Worm (Caenorhabditis elegans) whole organism, young adult: Measurements from ENCODE around the gene dyf-7.

Source experiments
- B0019.2 ChIP-seq: fragments of 200-800 bp; sonication (Bioruptor generic); conservative IDR thresholded peaks from 2 replicates; pipeline ENCODE4 v1.3.6; 2022; ENCODE audit warnings: missing genetic modification reagents, missing genetic modification characterization, missing compliant biosample characterization
- D2030.7 ChIP-seq: fragments of 200-800 bp; sonication (Bioruptor generic); IDR thresholded peaks from 2 replicates; pipeline ENCODE4 v1.3.6; 2022; ENCODE audit warnings: missing genetic modification reagents, missing genetic modification characterization, missing compliant biosample characterization
- F23B12.7 ChIP-seq: sonication (generic microtip); optimal IDR thresholded peaks from 2 replicates; lab custom pipeline; 2017; ENCODE audit warnings: missing genetic modification characterization, mild to moderate bottlenecking, missing compliant biosample characterization, antibody characterized with exemption, moderate library complexity; ENCODE audit not compliant: insufficient read depth
- F39B2.1 ChIP-seq: fragments of 200-800 bp; sonication (Bioruptor generic); IDR thresholded peaks from 2 replicates; pipeline ENCODE4 v1.3.6; 2022; ENCODE audit warnings: missing genetic modification reagents, missing genetic modification characterization, missing compliant biosample characterization
- F57A8.1 ChIP-seq: fragments of 200-800 bp; sonication (Bioruptor generic); optimal IDR thresholded peaks from 2 replicates; lab custom pipeline; 2018; ENCODE audit warnings: mild to moderate bottlenecking, missing genetic modification characterization, moderate library complexity, missing compliant biosample characterization
- K11D2.4 ChIP-seq: fragments of 200-800 bp; sonication (Bioruptor generic); IDR thresholded peaks from 2 replicates; pipeline ENCODE4 v1.3.6; 2022; ENCODE audit warnings: missing genetic modification reagents, missing genetic modification characterization, missing compliant biosample characterization
- Y53G8AR.9 ChIP-seq: fragments of 200-800 bp; sonication (Bioruptor generic); conservative IDR thresholded peaks from 2 replicates; pipeline ENCODE4 v1.3.6; 2022; ENCODE audit warnings: missing genetic modification reagents, missing genetic modification characterization, missing compliant biosample characterization
- Y67H2A.10 ChIP-seq: fragments of 200-800 bp; sonication (Bioruptor generic); conservative IDR thresholded peaks from 2 replicates; pipeline ENCODE4 v1.3.6; 2022; ENCODE audit warnings: missing genetic modification reagents, missing genetic modification characterization, missing compliant biosample characterization
- ama-1 ChIP-seq, 3 experiments: fragments of 150-350 bp in 1 of 3; sonication (generic microtip) in 2 of 3; optimal IDR thresholded peaks; 2 replicates each; lab custom pipeline; 2014 to 2018; ENCODE audit warnings: missing biosample characterization in 2 of 3, missing genetic modification characterization in 2 of 3, missing genetic modification reagents in 2 of 3
- aptf-2 ChIP-seq: fragments of 200-800 bp; sonication (Bioruptor generic); conservative IDR thresholded peaks from 2 replicates; pipeline ENCODE4 v1.3.6; 2022; ENCODE audit warnings: missing genetic modification reagents, missing genetic modification characterization, missing compliant biosample characterization
- aptf-3 ChIP-seq: fragments of 200-800 bp; sonication (Bioruptor generic); IDR thresholded peaks from 2 replicates; pipeline ENCODE4 v1.3.6; 2022; ENCODE audit warnings: missing genetic modification characterization, missing compliant biosample characterization
- attf-3 ChIP-seq: fragments of 200-800 bp; sonication (Bioruptor generic); conservative IDR thresholded peaks from 2 replicates; pipeline ENCODE4 v1.3.6; 2022; ENCODE audit warnings: missing genetic modification reagents, missing genetic modification characterization, missing compliant biosample characterization
- attf-5 ChIP-seq: fragments of 200-800 bp; sonication (Bioruptor generic); optimal IDR thresholded peaks from 2 replicates; lab custom pipeline; 2018; ENCODE audit warnings: mild to moderate bottlenecking, missing genetic modification characterization, missing compliant biosample characterization
- cebp-2 ChIP-seq: fragments of 200-800 bp; sonication (Bioruptor generic); IDR thresholded peaks from 2 replicates; pipeline ENCODE4 v1.3.6; 2022; ENCODE audit warnings: missing genetic modification characterization, missing compliant biosample characterization
- ceh-40 ChIP-seq: fragments of 200-800 bp; sonication (Bioruptor generic); IDR thresholded peaks from 2 replicates; pipeline ENCODE4 v1.3.6; 2022; ENCODE audit warnings: missing genetic modification characterization, missing compliant biosample characterization
- ceh-58 ChIP-seq: fragments of 200-800 bp; sonication (Bioruptor generic); IDR thresholded peaks from 2 replicates; pipeline ENCODE4 v1.3.6; 2022; ENCODE audit warnings: missing genetic modification characterization, missing compliant biosample characterization
- dpff-1 ChIP-seq: sonication (generic microtip); optimal IDR thresholded peaks from 2 replicates; lab custom pipeline; 2017; ENCODE audit warnings: mild to moderate bottlenecking, missing genetic modification characterization, missing compliant biosample characterization
- egl-18 ChIP-seq: fragments of 200-800 bp; sonication (Bioruptor generic); IDR thresholded peaks from 2 replicates; pipeline ENCODE4 v1.3.6; 2022; ENCODE audit warnings: missing genetic modification reagents, missing genetic modification characterization, missing compliant biosample characterization
- ets-4 ChIP-seq: fragments of 200-800 bp; sonication (Bioruptor generic); optimal IDR thresholded peaks from 2 replicates; lab custom pipeline; 2018; ENCODE audit warnings: mild to moderate bottlenecking, missing genetic modification characterization, missing compliant biosample characterization
- fkh-3 ChIP-seq: sonication (generic microtip); optimal IDR thresholded peaks from 2 replicates; lab custom pipeline; 2016; ENCODE audit warnings: mild to moderate bottlenecking, missing genetic modification characterization, missing compliant biosample characterization
- hmg-20 ChIP-seq: fragments of 200-800 bp; sonication (Bioruptor generic); IDR thresholded peaks from 2 replicates; pipeline ENCODE4 v1.3.6; 2022; ENCODE audit warnings: missing genetic modification reagents, missing genetic modification characterization, missing compliant biosample characterization
- hrde-1 ChIP-seq: sonication (generic microtip); optimal IDR thresholded peaks from 2 replicates; lab custom pipeline; 2016; ENCODE audit warnings: missing genetic modification characterization, mild to moderate bottlenecking, missing compliant biosample characterization, moderate library complexity, missing genotype, missing genetic modification reagents, borderline replicate concordance
- lin-26 ChIP-seq: fragments of 200-800 bp; sonication (Bioruptor generic); IDR thresholded peaks from 2 replicates; pipeline ENCODE4 v1.3.6; 2022; ENCODE audit warnings: missing genetic modification reagents, missing genetic modification characterization, missing compliant biosample characterization
- lin-40 ChIP-seq: sonication (generic microtip); optimal IDR thresholded peaks from 2 replicates; lab custom pipeline; 2016; ENCODE audit warnings: missing genetic modification characterization, mild to moderate bottlenecking, missing compliant biosample characterization, missing genotype, missing genetic modification reagents
- lir-1 ChIP-seq: fragments of 200-800 bp; sonication (Bioruptor generic); conservative IDR thresholded peaks from 2 replicates; pipeline ENCODE4 v1.3.6; 2022; ENCODE audit warnings: missing genetic modification reagents, missing genetic modification characterization, missing compliant biosample characterization
- lsl-1 ChIP-seq: fragments of 200-800 bp; sonication (Bioruptor generic); optimal IDR thresholded peaks from 2 replicates; lab custom pipeline; 2018; ENCODE audit warnings: mild to moderate bottlenecking, missing genetic modification characterization, moderate library complexity, missing compliant biosample characterization
- lsy-27 ChIP-seq: sonication (generic microtip); optimal IDR thresholded peaks from 2 replicates; lab custom pipeline; 2017; ENCODE audit warnings: missing genetic modification characterization, mild to moderate bottlenecking, missing compliant biosample characterization, antibody characterized with exemption, missing genotype, borderline replicate concordance; ENCODE audit not compliant: insufficient read depth
- mel-28 ChIP-seq: sonication (generic microtip); optimal IDR thresholded peaks from 2 replicates; lab custom pipeline; 2016; ENCODE audit warnings: borderline replicate concordance, mild to moderate bottlenecking, missing genetic modification characterization, missing compliant biosample characterization
- mxl-1 ChIP-seq: sonication (generic microtip); optimal IDR thresholded peaks from 2 replicates; lab custom pipeline; 2016; ENCODE audit warnings: missing genetic modification characterization, missing compliant biosample characterization
- nfyb-1 ChIP-seq: fragments of 200-800 bp; sonication (Bioruptor generic); IDR thresholded peaks from 2 replicates; pipeline ENCODE4 v1.3.6; 2022; ENCODE audit warnings: missing genetic modification reagents, missing genetic modification characterization, missing compliant biosample characterization
- nhr-120 ChIP-seq: fragments of 200-800 bp; sonication (Bioruptor generic); IDR thresholded peaks from 2 replicates; pipeline ENCODE4 v1.3.6; 2022; ENCODE audit warnings: missing genetic modification characterization, missing compliant biosample characterization
- nhr-80 ChIP-seq: sonication (generic microtip); optimal IDR thresholded peaks from 2 replicates; lab custom pipeline; 2016; ENCODE audit warnings: missing genetic modification characterization, missing compliant biosample characterization
- sea-2 ChIP-seq: fragments of 200-800 bp; sonication (Bioruptor generic); IDR thresholded peaks from 2 replicates; pipeline ENCODE4 v1.3.6; 2022; ENCODE audit warnings: missing genetic modification characterization, missing compliant biosample characterization
- snpc-1.3 ChIP-seq: sonication (generic microtip); optimal IDR thresholded peaks from 2 replicates; lab custom pipeline; 2017; ENCODE audit warnings: missing genetic modification characterization, mild to moderate bottlenecking, missing compliant biosample characterization, antibody characterized with exemption, moderate library complexity, missing genotype, missing genetic modification reagents; ENCODE audit not compliant: insufficient read depth
- snpc-4 ChIP-seq, 5 experiments: fragments of 150-350 bp in 1 of 5; sonication (generic microtip) in 4 of 5; optimal IDR thresholded peaks; 2 replicates each; lab custom pipeline; 2014 to 2018; ENCODE audit warnings: missing genetic modification characterization in 5 of 5, missing biosample characterization in 3 of 5, antibody characterized with exemption in 2 of 5, mild to moderate bottlenecking in 2 of 5, missing compliant biosample characterization in 2 of 5, missing genotype in 2 of 5, moderate library complexity in 2 of 5, missing genetic modification reagents in 1 of 5
- unc-130 ChIP-seq: sonication (generic microtip); optimal IDR thresholded peaks from 2 replicates; lab custom pipeline; 2016; ENCODE audit warnings: missing genetic modification reagents, missing genetic modification characterization, missing compliant biosample characterization
- zim-3 ChIP-seq: sonication (generic microtip); optimal IDR thresholded peaks from 2 replicates; lab custom pipeline; 2017; ENCODE audit warnings: mild to moderate bottlenecking, missing genetic modification characterization, moderate library complexity, missing compliant biosample characterization
- ztf-22 ChIP-seq: fragments of 200-800 bp; sonication (Bioruptor generic); optimal IDR thresholded peaks from 2 replicates; lab custom pipeline; 2018; ENCODE audit warnings: mild to moderate bottlenecking, missing genetic modification characterization, moderate library complexity, missing compliant biosample characterization

dyf-7 gene

DNA sequence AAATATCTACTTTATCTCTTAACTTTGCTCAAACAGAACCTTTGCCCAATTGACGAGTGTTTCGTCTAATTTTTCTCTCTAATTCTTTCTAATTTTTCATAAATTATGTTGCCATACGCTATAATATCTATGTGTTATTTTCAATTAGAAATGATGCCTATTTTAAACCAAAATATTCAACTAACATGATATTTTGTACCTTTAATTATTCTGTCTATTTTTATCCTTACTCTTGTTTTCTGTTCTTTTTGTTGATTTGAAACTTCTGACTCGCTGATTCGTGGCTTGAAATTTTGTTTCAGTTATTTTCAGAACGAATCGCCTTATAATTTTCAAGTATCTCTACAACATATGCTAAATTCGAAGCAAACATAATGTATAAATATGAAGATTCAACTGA is 11.0 kb downstream of the dyf-7 start, which contains the start of gene F15G9.6:
TSS of gene F15G9.6 (plus strand) at position 301 of the 400 bp plus-strand sequence.
- TF ChIP-seq Y53G8AR.9 (GFP tag; lab: Robert Waterston, UW) (no peak), lin-26 (no peak), cebp-2 (GFP tag; lab: Robert Waterston, UW) (no peak), hrde-1 (tag; lab: Kevin White, UChicago) (no peak), ama-1 (optimal IDR thresholded peaks at IDR 0.05; lab: Kevin White, UChicago) (no peak), ama-1 (GFP tag; optimal IDR thresholded peaks at IDR 0.05; lab: Kevin White, UChicago) (no peak), mxl-1 (tag; lab: Kevin White, UChicago) (no peak), lir-1 (GFP tag; lab: Robert Waterston, UW) (no peak), F57A8.1 (GFP tag; lab: Kevin White, UChicago) (no peak), egl-18 (GFP tag; lab: Robert Waterston, UW) (no peak), zim-3 (tag; lab: Kevin White, UChicago) (no peak), dpff-1 (tag; lab: Kevin White, UChicago) (no peak), Y67H2A.10 (no peak), ets-4 (no peak), snpc-1.3 (tag; lab: Kevin White, UChicago) (no peak), D2030.7 (GFP tag; lab: Robert Waterston, UW) (no peak)

DNA sequence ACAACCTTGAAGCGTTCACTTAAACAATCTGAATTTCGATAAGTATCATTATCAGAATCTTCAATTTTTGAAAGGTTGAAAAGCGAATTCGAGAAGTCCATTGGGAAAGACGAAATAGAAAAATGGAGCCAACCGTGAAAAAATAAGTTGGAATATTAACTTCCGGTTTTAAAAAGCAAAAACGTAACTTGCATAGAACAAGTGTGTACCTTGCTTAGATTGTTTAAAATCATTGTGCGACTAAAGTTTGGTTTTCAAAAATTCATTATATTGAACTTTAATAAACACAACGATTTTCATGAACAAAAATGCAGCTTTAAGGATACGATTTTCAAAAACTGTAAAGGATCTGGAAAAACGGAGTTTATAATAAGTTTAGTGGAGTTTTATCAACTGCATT is 15.2 kb downstream of the dyf-7 start, which contains the start of gene F15G9.2:
TSS of gene F15G9.2 (minus strand) at position 101 of the 400 bp plus-strand sequence.
- no peak for TF ChIP-seq lir-1 (GFP tag; lab: Robert Waterston, UW)
- no peak for TF ChIP-seq B0019.2 (GFP tag; lab: Robert Waterston, UW)
- no peak for TF ChIP-seq nhr-120
- TF ChIP-seq nhr-80 (tag; lab: Kevin White, UChicago) = no peak
- TF ChIP-seq lin-40 (tag; lab: Kevin White, UChicago) = no peak
- TF ChIP-seq K11D2.4 (GFP tag; lab: Robert Waterston, UW) = no peak
- TF ChIP-seq mel-28 (tag; lab: Kevin White, UChicago) = no peak
- no peak for TF ChIP-seq F39B2.1 (GFP tag; lab: Robert Waterston, UW)
- TF ChIP-seq attf-5 (GFP tag; lab: Kevin White, UChicago) = no peak
- TF ChIP-seq, all 124 proteins: peak for 0

DNA sequence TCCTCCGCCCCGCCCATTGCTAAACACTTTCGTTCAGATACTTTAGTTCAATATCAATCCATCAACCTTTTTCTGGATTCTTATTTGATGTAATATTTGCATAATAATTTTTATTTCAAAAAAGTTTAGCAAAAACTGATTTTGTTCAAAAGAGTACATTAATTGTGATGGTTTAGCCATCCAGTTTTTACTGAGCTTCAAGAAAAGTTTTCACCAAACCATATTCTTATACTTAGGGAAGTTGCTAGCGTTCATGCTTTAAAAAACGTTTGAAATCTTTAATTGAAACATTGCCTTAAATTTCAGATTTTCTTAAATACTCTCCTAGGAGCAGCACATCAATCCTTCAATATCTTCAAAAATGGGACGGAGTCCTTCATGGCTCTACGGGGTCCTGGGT is 18.8 kb downstream of the dyf-7 start, which contains the start of gene him-4:
TSS of gene him-4 (plus strand) at position 301 of the 400 bp plus-strand sequence.
- no peak for TF ChIP-seq aptf-3
- no peak for TF ChIP-seq hmg-20 (GFP tag; lab: Robert Waterston, UW)
- no peak for TF ChIP-seq ceh-58 (GFP tag; lab: Robert Waterston, UW)
- TF ChIP-seq sea-2 (GFP tag; lab: Robert Waterston, UW) = no peak
- no peak for TF ChIP-seq lsl-1 (GFP tag; lab: Kevin White, UChicago)
- TF ChIP-seq snpc-4 (GFP tag; optimal IDR thresholded peaks at IDR 0.05; lab: Kevin White, UChicago) = no peak
- no peak for TF ChIP-seq snpc-4 (tag; optimal IDR thresholded peaks at IDR 0.05; lab: Kevin White, UChicago)
- TF ChIP-seq lsy-27 (tag; lab: Kevin White, UChicago) = no peak
- TF ChIP-seq nfyb-1 = no peak
- no peak for TF ChIP-seq F23B12.7 (tag; lab: Kevin White, UChicago)
- no peak for TF ChIP-seq ceh-40 (GFP tag; lab: Robert Waterston, UW)
- no peak for TF ChIP-seq attf-3
- no peak for TF ChIP-seq aptf-2 (GFP tag; lab: Robert Waterston, UW)
- no peak for TF ChIP-seq fkh-3 (tag; lab: Kevin White, UChicago)
- TF ChIP-seq unc-130 (GFP tag; lab: Kevin White, UChicago) = no peak
- no peak for TF ChIP-seq ztf-22
